Worm (Caenorhabditis elegans) whole organism, L1 larva: ENCODE measurements around the gene dnj-7.

Experiments used
- aha-1 ChIP-seq: fragments of 150-350 bp; optimal IDR thresholded peaks from 2 replicates; lab custom pipeline; 2014; ENCODE audit warnings: missing biosample characterization, missing genetic modification characterization
- dpl-1 ChIP-seq, 3 experiments: fragments of 150-350 bp in 2 of 3; sonication (generic microtip) in 1 of 3; optimal IDR thresholded peaks; 2 replicates each; lab custom pipeline; 2014 to 2017; ENCODE audit warnings: missing biosample characterization in 3 of 3, missing genetic modification characterization in 3 of 3, missing genetic modification reagents in 3 of 3
- egl-27 ChIP-seq, 2 experiments: fragments of 150-350 bp in 1 of 2; sonication (generic microtip); optimal IDR thresholded peaks; 3 replicates each; lab custom pipeline; 2017 to 2018; ENCODE audit warnings: missing biosample characterization in 2 of 2, missing genetic modification characterization in 2 of 2, missing genetic modification reagents in 2 of 2
- lin-13 ChIP-seq: fragments of 150-350 bp; optimal IDR thresholded peaks from 2 replicates; lab custom pipeline; 2014; ENCODE audit warnings: missing biosample characterization, missing genetic modification reagents, missing genetic modification characterization
- mdl-1 ChIP-seq, 2 experiments: fragments of 150-350 bp; optimal IDR thresholded peaks; 2 replicates each; lab custom pipeline; 2014 to 2017; ENCODE audit warnings: missing biosample characterization in 2 of 2, missing genetic modification characterization in 2 of 2, inconsistent platforms in 1 of 2
- nhr-19 ChIP-seq: fragments of 200-800 bp; sonication (Bioruptor generic); conservative IDR thresholded peaks from 2 replicates; pipeline ENCODE4 v1.3.6; 2022; ENCODE audit warnings: missing genetic modification characterization, missing compliant biosample characterization
- skn-1 ChIP-seq: fragments of 150-350 bp; optimal IDR thresholded peaks from 2 replicates; lab custom pipeline; 2014; ENCODE audit warnings: missing biosample characterization, missing genetic modification characterization

- no peak for TF ChIP-seq aha-1
- no peak for TF ChIP-seq mdl-1 (tag; optimal IDR thresholded peaks at IDR 0.05; lab: Kevin White, UChicago)
- no peak for TF ChIP-seq skn-1 (tag; lab: Kevin White, UChicago)
- TF ChIP-seq egl-27 (tag; optimal IDR thresholded peaks at IDR 0.05; lab: Kevin White, UChicago) = no peak
- no peak for TF ChIP-seq nhr-19 (GFP tag; lab: Robert Waterston, UW)
- no peak for TF ChIP-seq dpl-1 (GFP tag; optimal IDR thresholded peaks at IDR 0.05; lab: Kevin White, UChicago)
- no peak for TF ChIP-seq lin-13 (GFP tag; lab: Kevin White, UChicago)
Observed at ce11 chrX:7230321-7230720, 36.0 kb downstream of the dnj-7 start.
